Fruit fly (Drosophila melanogaster): ENCODE data around the gene CG5746.

Gene CG5746

DNA sequence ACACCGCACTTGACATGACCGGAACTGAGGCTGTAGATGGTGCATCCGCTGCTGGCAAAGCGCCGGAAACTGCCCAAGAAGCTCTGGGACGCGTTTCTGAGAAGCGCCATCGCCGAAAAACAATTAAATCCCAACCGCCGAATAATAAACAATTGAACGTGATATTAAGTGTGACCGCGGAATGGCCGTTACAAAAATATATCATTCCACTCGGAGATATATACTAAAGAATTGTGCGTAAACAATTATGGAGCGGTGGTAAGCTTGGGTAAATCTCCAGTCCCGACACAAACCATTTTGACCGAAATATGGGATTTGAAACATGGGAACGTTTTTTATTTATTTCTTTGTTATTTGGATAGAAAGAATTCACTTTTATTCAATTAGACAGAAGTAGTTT is 11.4 kb upstream of the CG5746 start, which contains the start of gene CG18528 (continued):
- TF ChIP-seq nmo (GFP tag; optimal IDR thresholded peaks at IDR 0.05) (peak; percentile 43), crp (GFP tag; optimal IDR thresholded peaks at IDR 0.05) (no peak), CG12659 (GFP tag; optimal IDR thresholded peaks at IDR 0.05) (peak; percentile 39), ATbp (GFP tag; optimal IDR thresholded peaks at IDR 0.05) (no peak)

DNA sequence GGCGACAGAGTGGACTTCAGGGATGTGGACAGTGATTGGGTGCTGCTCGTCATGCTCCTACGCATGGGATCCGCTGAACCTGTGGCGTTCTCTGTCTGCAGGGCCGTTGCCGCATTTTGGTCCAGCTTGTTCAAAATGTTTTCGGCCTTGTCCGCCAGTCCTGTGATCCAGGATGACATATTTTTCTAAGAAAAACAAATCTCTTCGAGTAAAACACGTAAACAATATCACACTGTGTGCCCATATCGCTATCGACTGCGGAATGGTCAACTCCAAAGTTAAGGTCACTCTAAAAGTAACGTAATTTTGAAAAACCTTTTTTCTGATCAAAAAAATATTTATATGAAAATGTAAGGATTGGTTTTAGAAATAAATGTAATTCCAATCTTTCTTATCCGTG is 9.1 kb upstream of the CG5746 start, which contains the start of gene Golgin84:
Gene Golgin84, minus strand, starts transcription at position 241 of the 400 bp plus-strand sequence.
- TF ChIP-seq Myb (GFP tag; optimal IDR thresholded peaks at IDR 0.05) (peak; percentile 94), YL-1 (GFP tag; optimal IDR thresholded peaks at IDR 0.05) (peak; percentile 26), CG13287 (GFP tag; IDR thresholded peaks at IDR 0.05; ENCODE audit: partially characterized antibody) (peak; percentile 16; the same call in 1 of the 2 replicates), CG4617 (GFP tag; optimal IDR thresholded peaks at IDR 0.05; ENCODE audit: borderline replicate concordance) (peak; percentile 67), pzg (GFP tag; optimal IDR thresholded peaks at IDR 0.05) (peak; percentile 36), chn (GFP tag; optimal IDR thresholded peaks at IDR 0.05) (no peak), Camta (GFP tag; optimal IDR thresholded peaks at IDR 0.05) (no peak), gfzf (GFP tag; optimal IDR thresholded peaks at IDR 0.05) (peak; percentile 71), stwl (tag; optimal IDR thresholded peaks at IDR 0.05) (peak; percentile 40), ato (GFP tag; IDR thresholded peaks at IDR 0.05; ENCODE audit: partially characterized antibody) (peak; percentile 22; the same call in 1 of the 2 replicates), CG9437 (GFP tag; optimal IDR thresholded peaks at IDR 0.05) (peak; percentile 89), Blimp-1 (GFP tag; optimal IDR thresholded peaks at IDR 0.05) (no peak), Poxn (GFP tag; IDR thresholded peaks at IDR 0.05) (no peak), Doc2 (GFP tag; IDR thresholded peaks at IDR 0.05) (no peak), CG4282 (GFP tag; optimal IDR thresholded peaks at IDR 0.05) (no peak), MBD-R2 (GFP tag; IDR thresholded peaks at IDR 0.05) (peak; percentile 47), Ets97D (GFP tag; optimal IDR thresholded peaks at IDR 0.05) (peak; percentile 16), BEAF-32 (GFP tag; optimal IDR thresholded peaks at IDR 0.05) (peak; percentile 16), CG3995 (GFP tag; optimal IDR thresholded peaks at IDR 0.05) (peak; percentile 24), CG3726 (GFP tag; IDR thresholded peaks at IDR 0.05) (0 out of 3 replicates have a peak, but pooled peaks have one; percentile 28), CG9797 (GFP tag; optimal IDR thresholded peaks at IDR 0.05) (peak; percentile 62), CG6654 (GFP tag; optimal IDR thresholded peaks at IDR 0.05) (no peak), Stat92E (GFP tag; optimal IDR thresholded peaks at IDR 0.05) (no peak), Dp (GFP tag; optimal IDR thresholded peaks at IDR 0.05) (peak; percentile 21), MESR4 (GFP tag; optimal IDR thresholded peaks at IDR 0.05) (peak; percentile 59), trem (tag; optimal IDR thresholded peaks at IDR 0.05) (peak; percentile 10)

DNA sequence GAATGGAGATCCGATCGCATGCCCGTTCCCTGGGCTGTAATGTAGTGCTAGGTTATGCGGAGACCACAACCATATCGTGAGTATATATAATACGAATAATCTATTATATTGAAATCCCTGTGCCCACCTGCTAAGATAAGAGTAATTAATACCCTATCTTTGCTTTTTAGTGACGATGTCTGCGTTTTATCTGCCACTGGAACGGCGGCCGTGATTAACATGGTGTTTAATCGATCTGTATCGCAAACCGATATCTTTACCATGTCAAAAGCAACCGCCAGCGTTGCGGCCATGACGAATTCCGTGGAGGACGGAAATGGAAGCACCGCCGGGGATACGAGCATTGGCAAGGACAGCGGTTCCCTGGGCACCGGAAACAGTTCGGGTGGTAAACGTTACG is 4.9 kb upstream of the CG5746 start:
- TF ChIP-seq mirr (GFP tag; optimal IDR thresholded peaks at IDR 0.05) = peak; percentile 79
- no peak for TF ChIP-seq fd102C (GFP tag; optimal IDR thresholded peaks at IDR 0.05)
- peak; percentile 78 for TF ChIP-seq exex (tag; optimal IDR thresholded peaks at IDR 0.05)

DNA sequence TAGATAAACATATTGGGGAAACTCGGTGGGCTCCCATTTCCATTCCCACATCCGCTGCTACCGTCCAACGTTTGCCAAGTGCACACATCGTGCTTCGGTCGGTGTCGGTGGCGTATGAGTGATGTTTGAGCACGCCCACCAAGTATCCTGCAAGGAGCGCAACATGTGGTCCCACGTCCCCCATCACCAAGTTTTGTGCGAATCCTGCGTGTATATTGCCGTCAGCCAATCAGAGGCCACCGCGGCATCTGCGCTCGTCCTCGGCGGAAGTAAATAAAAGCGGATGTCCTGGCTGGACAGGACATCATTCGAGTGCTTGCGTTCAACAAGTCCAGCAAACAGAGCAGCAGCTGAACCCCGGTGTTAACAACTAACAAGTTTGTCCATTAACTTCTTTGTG is 7.3 kb downstream of the CG5746 start, which contains the start of gene Ms:
Gene Ms, plus strand, starts transcription at position 301 of the 400 bp plus-strand sequence.
- TF ChIP-seq CG9437 (GFP tag; optimal IDR thresholded peaks at IDR 0.05) (no peak), CG3726 (GFP tag; IDR thresholded peaks at IDR 0.05) (no peak), CG7372 (GFP tag; IDR thresholded peaks at IDR 0.05) (0 out of 2 replicates have a peak, but pooled peaks have one; percentile 12), CG3847 (GFP tag; IDR thresholded peaks at IDR 0.05) (no peak), CG15269 (tag; optimal IDR thresholded peaks at IDR 0.05) (no peak), run (tag; optimal IDR thresholded peaks at IDR 0.05) (no peak)
